Fruit fly (Drosophila melanogaster) whole organism, embryonic: Measurements from ENCODE around the gene glu.
A peak's percentile ranks its signal among the peaks of the same experiment; 100 is the strongest.

Experiments used
- ATbp ChIP-seq: fragments of 200-800 bp; sonication (Bioruptor generic); optimal IDR thresholded peaks from 2 replicates; lab custom pipeline; 2017; ENCODE audit warnings: missing biosample characterization, mild to moderate bottlenecking, missing genetic modification characterization, missing genetic modification reagents
- Atf3 ChIP-seq: fragments of 200-800 bp; sonication (Bioruptor generic); optimal IDR thresholded peaks from 3 replicates; lab custom pipeline; 2016; ENCODE audit warnings: missing biosample characterization, missing genetic modification characterization
- B-H2 ChIP-seq: fragments of 200-800 bp; sonication (Bioruptor generic); optimal IDR thresholded peaks from 2 replicates; lab custom pipeline; 2018; ENCODE audit warnings: missing biosample characterization, mild to moderate bottlenecking, missing genetic modification characterization
- CG10209 ChIP-seq: fragments of 200-800 bp; sonication (Bioruptor generic); optimal IDR thresholded peaks from 3 replicates; lab custom pipeline; 2017; ENCODE audit warnings: missing biosample characterization, mild to moderate bottlenecking, missing genetic modification characterization, missing genetic modification reagents
- CG10267 ChIP-seq: fragments of 200-800 bp; sonication (Bioruptor generic); optimal IDR thresholded peaks from 2 replicates; lab custom pipeline; 2018; ENCODE audit warnings: missing biosample characterization, mild to moderate bottlenecking, missing genetic modification characterization, moderate library complexity
- CG10654 ChIP-seq: fragments of 200-800 bp; sonication (Bioruptor generic); optimal IDR thresholded peaks from 2 replicates; lab custom pipeline; 2016; ENCODE audit warnings: missing biosample characterization, missing genetic modification characterization
- CG12236 ChIP-seq: fragments of 200-800 bp; sonication (Bioruptor generic); optimal IDR thresholded peaks from 2 replicates; lab custom pipeline; 2016; ENCODE audit warnings: missing biosample characterization, missing genetic modification characterization
- CG17612 ChIP-seq: fragments of 200-800 bp; sonication (Bioruptor generic); IDR thresholded peaks from 2 replicates; pipeline ENCODE4 v1.3.6; 2022; ENCODE audit warnings: missing biosample characterization, missing genetic modification characterization
- CG1792 ChIP-seq: fragments of 200-800 bp; sonication (Bioruptor generic); optimal IDR thresholded peaks from 2 replicates; lab custom pipeline; 2016; ENCODE audit warnings: missing biosample characterization, missing genetic modification characterization
- CG18599 ChIP-seq: fragments of 200-800 bp; sonication (Bioruptor generic); optimal IDR thresholded peaks from 3 replicates; lab custom pipeline; 2017; ENCODE audit warnings: missing biosample characterization, missing genetic modification characterization, mild to moderate bottlenecking, moderate library complexity, missing genetic modification reagents
- CG2199 ChIP-seq: fragments of 200-800 bp; sonication (Bioruptor generic); IDR thresholded peaks from 3 replicates; pipeline ENCODE4 v1.3.6; 2022; ENCODE audit warnings: missing biosample characterization, missing genetic modification characterization
- CG2889 ChIP-seq: fragments of 200-800 bp; sonication (Bioruptor generic); IDR thresholded peaks from 3 replicates; pipeline ENCODE4 v1.3.6; 2022; ENCODE audit warnings: missing biosample characterization, missing genetic modification characterization
- CG31388 ChIP-seq: fragments of 200-800 bp; sonication (Bioruptor generic); optimal IDR thresholded peaks from 2 replicates; lab custom pipeline; 2016; ENCODE audit warnings: missing biosample characterization, missing genetic modification characterization
- CG32772 ChIP-seq: fragments of 200-800 bp; sonication (Bioruptor generic); IDR thresholded peaks from 2 replicates; pipeline ENCODE4 v1.3.6; 2022; ENCODE audit warnings: missing biosample characterization, missing genetic modification characterization
- CG3407 ChIP-seq: fragments of 200-800 bp; sonication (Bioruptor generic); optimal IDR thresholded peaks from 2 replicates; lab custom pipeline; 2018; ENCODE audit warnings: missing biosample characterization, mild to moderate bottlenecking, missing genetic modification characterization
- CG3838 ChIP-seq: fragments of 200-800 bp; sonication (Bioruptor generic); optimal IDR thresholded peaks from 3 replicates; lab custom pipeline; 2016; ENCODE audit warnings: missing biosample characterization, missing genetic modification characterization
- CG43689 ChIP-seq: fragments of 200-800 bp; sonication (Bioruptor generic); IDR thresholded peaks from 2 replicates; pipeline ENCODE4 v1.3.6; 2022; ENCODE audit warnings: missing biosample characterization, missing genetic modification characterization
- CG6254 ChIP-seq: fragments of 200-800 bp; sonication (Bioruptor generic); optimal IDR thresholded peaks from 3 replicates; lab custom pipeline; 2017; ENCODE audit warnings: mild to moderate bottlenecking, missing biosample characterization, missing genetic modification reagents, missing genetic modification characterization
- CG6272 ChIP-seq: fragments of 200-800 bp; sonication (Bioruptor generic); IDR thresholded peaks from 2 replicates; pipeline ENCODE4 v1.3.6; 2022; ENCODE audit warnings: missing biosample characterization, missing genetic modification characterization
- CG6813 ChIP-seq: fragments of 200-800 bp; sonication (Bioruptor generic); optimal IDR thresholded peaks from 2 replicates; lab custom pipeline; 2017; ENCODE audit warnings: missing biosample characterization, missing genetic modification characterization, mild to moderate bottlenecking, moderate library complexity, missing genetic modification reagents
- CG8359 ChIP-seq: fragments of 200-800 bp; sonication (Bioruptor generic); optimal IDR thresholded peaks from 2 replicates; lab custom pipeline; 2017; ENCODE audit warnings: missing biosample characterization, mild to moderate bottlenecking, missing genetic modification characterization, borderline replicate concordance
- CG9817 ChIP-seq: fragments of 200-800 bp; sonication (Bioruptor generic); optimal IDR thresholded peaks from 2 replicates; lab custom pipeline; 2018; ENCODE audit warnings: missing biosample characterization, mild to moderate bottlenecking, missing genetic modification characterization, moderate library complexity
- Gsc ChIP-seq: fragments of 200-800 bp; sonication (Bioruptor generic); IDR thresholded peaks from 2 replicates; pipeline ENCODE4 v1.3.6; 2022; ENCODE audit warnings: missing biosample characterization, missing genetic modification characterization
- Hr78 ChIP-seq, 2 experiments: fragments of 200-800 bp in 1 of 2; fragments of >200 bp in 1 of 2; sonication (Bioruptor generic) in 1 of 2; optimal IDR thresholded peaks; 2 replicates each; lab custom pipeline; 2017 to 2019; ENCODE audit warnings: missing biosample characterization in 2 of 2, missing genetic modification characterization in 2 of 2, mild to moderate bottlenecking in 1 of 2, moderate library complexity in 1 of 2
- Lim3 ChIP-seq: fragments of 200-800 bp; sonication (Bioruptor generic); IDR thresholded peaks from 2 replicates; pipeline ENCODE4 v1.3.6; 2022; ENCODE audit warnings: missing biosample characterization, missing genetic modification characterization
- Med ChIP-seq: fragments of 200-800 bp; sonication (Bioruptor generic); peaks from one replicate; lab custom pipeline; 2016; ENCODE audit warnings: missing biosample characterization, missing genetic modification characterization, mild to moderate bottlenecking, inconsistent platforms, moderate library complexity
- NFAT ChIP-seq: fragments of 200-800 bp; sonication (Bioruptor generic); IDR thresholded peaks from 2 replicates; pipeline ENCODE4 v1.3.6; 2022; ENCODE audit warnings: missing biosample characterization, missing genetic modification characterization
- Sin3A ChIP-seq: fragments of >200 bp; optimal IDR thresholded peaks from 2 replicates; lab custom pipeline; 2018
- Vsx1 ChIP-seq: fragments of 200-800 bp; sonication (Bioruptor generic); optimal IDR thresholded peaks from 2 replicates; lab custom pipeline; 2017; ENCODE audit warnings: missing biosample characterization, mild to moderate bottlenecking, missing genetic modification characterization, missing genetic modification reagents
- ac ChIP-seq: fragments of 200-800 bp; sonication (Bioruptor generic); optimal IDR thresholded peaks from 3 replicates; lab custom pipeline; 2017; ENCODE audit warnings: missing biosample characterization, mild to moderate bottlenecking, missing genetic modification characterization
- bigmax ChIP-seq: fragments of 200-800 bp; sonication (Bioruptor generic); optimal IDR thresholded peaks from 2 replicates; lab custom pipeline; 2018; ENCODE audit warnings: missing biosample characterization, mild to moderate bottlenecking, missing genetic modification characterization
- btn ChIP-seq: fragments of 200-800 bp; sonication (Bioruptor generic); optimal IDR thresholded peaks from 2 replicates; lab custom pipeline; 2016; ENCODE audit warnings: missing biosample characterization, missing genetic modification characterization
- caup ChIP-seq: fragments of 200-800 bp; sonication (Bioruptor generic); optimal IDR thresholded peaks from 3 replicates; lab custom pipeline; 2017; ENCODE audit warnings: missing biosample characterization, mild to moderate bottlenecking, missing genetic modification characterization, moderate library complexity; ENCODE audit not compliant: severe bottlenecking
- corto ChIP-seq: fragments of 200-800 bp; sonication (Bioruptor generic); optimal IDR thresholded peaks from 2 replicates; lab custom pipeline; 2016; ENCODE audit warnings: missing biosample characterization, mild to moderate bottlenecking, missing genetic modification characterization, moderate library complexity
- croc ChIP-seq: fragments of 200-800 bp; sonication (Bioruptor generic); conservative IDR thresholded peaks from 3 replicates; pipeline ENCODE4 v1.3.6; 2022; ENCODE audit warnings: missing biosample characterization, missing genetic modification characterization
- dan ChIP-seq: fragments of 200-800 bp; sonication (Bioruptor generic); IDR thresholded peaks from 2 replicates; pipeline ENCODE4 v1.3.6; 2022; ENCODE audit warnings: missing biosample characterization, missing genetic modification characterization
- dysf ChIP-seq: fragments of 200-800 bp; sonication (Bioruptor generic); IDR thresholded peaks from 3 replicates; pipeline ENCODE4 v1.3.6; 2022; ENCODE audit warnings: missing biosample characterization, missing genetic modification characterization
- exex ChIP-seq: fragments of 200-800 bp; sonication (Bioruptor generic); optimal IDR thresholded peaks from 4 replicates; lab custom pipeline; 2018; ENCODE audit warnings: missing biosample characterization, mild to moderate bottlenecking, missing genetic modification characterization, moderate library complexity
- fd96Cb ChIP-seq: fragments of 200-800 bp; sonication (Bioruptor generic); optimal IDR thresholded peaks from 2 replicates; lab custom pipeline; 2018; ENCODE audit warnings: missing biosample characterization, mild to moderate bottlenecking, missing genetic modification characterization, moderate library complexity
- hkb ChIP-seq, 2 experiments: fragments of 200-800 bp in 1 of 2; fragments of >200 bp in 1 of 2; sonication (Bioruptor generic) in 1 of 2; IDR thresholded peaks in 1 of 2; optimal IDR thresholded peaks in 1 of 2; 2 replicates each; pipeline versions ENCODE4 v1.3.6 to Lab custom; 2017 to 2022; ENCODE audit warnings: missing biosample characterization in 1 of 2, missing genetic modification characterization in 1 of 2
- ken ChIP-seq: fragments of 200-800 bp; sonication (Bioruptor generic); IDR thresholded peaks from 3 replicates; pipeline ENCODE4 v1.3.6; 2022; ENCODE audit warnings: missing biosample characterization, missing genetic modification characterization
- nerfin-1 ChIP-seq: fragments of 200-800 bp; sonication (Bioruptor generic); optimal IDR thresholded peaks from 3 replicates; lab custom pipeline; 2019; ENCODE audit warnings: missing biosample characterization, mild to moderate bottlenecking, missing genetic modification characterization, moderate library complexity
- p53 ChIP-seq: fragments of 200-800 bp; sonication (Bioruptor generic); optimal IDR thresholded peaks from 2 replicates; lab custom pipeline; 2016; ENCODE audit warnings: missing biosample characterization, missing genetic modification characterization
- pros ChIP-seq: fragments of 200-800 bp; sonication (Bioruptor generic); optimal IDR thresholded peaks from 3 replicates; lab custom pipeline; 2019; ENCODE audit warnings: missing biosample characterization, mild to moderate bottlenecking, missing genetic modification characterization, moderate library complexity
- row ChIP-seq: fragments of 200-800 bp; sonication (Bioruptor generic); IDR thresholded peaks from 3 replicates; pipeline ENCODE4 v1.3.6; 2022; ENCODE audit warnings: missing biosample characterization, missing genetic modification characterization
- shn ChIP-seq: fragments of 200-800 bp; sonication (Bioruptor generic); optimal IDR thresholded peaks from 3 replicates; lab custom pipeline; 2016; ENCODE audit warnings: missing biosample characterization, missing genetic modification characterization
- slp2 ChIP-seq: fragments of 200-800 bp; sonication (Bioruptor generic); optimal IDR thresholded peaks from 2 replicates; lab custom pipeline; 2016; ENCODE audit warnings: missing biosample characterization, missing genetic modification characterization
- toy ChIP-seq: fragments of 200-800 bp; sonication (Bioruptor generic); IDR thresholded peaks from 2 replicates; pipeline ENCODE4 v1.3.6; 2022; ENCODE audit warnings: missing biosample characterization, missing genetic modification characterization
- usp ChIP-seq: fragments of >200 bp; optimal IDR thresholded peaks from 2 replicates; lab custom pipeline; 2017; ENCODE audit warnings: missing biosample characterization, missing genetic modification characterization
- vfl ChIP-seq: fragments of 200-800 bp; sonication (Bioruptor generic); optimal IDR thresholded peaks from 2 replicates; lab custom pipeline; 2016; ENCODE audit warnings: missing biosample characterization, missing genetic modification characterization
- zfh1 ChIP-seq: fragments of 200-800 bp; sonication (Bioruptor generic); IDR thresholded peaks from 3 replicates; pipeline ENCODE4 v1.3.6; 2022; ENCODE audit warnings: missing biosample characterization, missing genetic modification characterization

The glu gene

DNA sequence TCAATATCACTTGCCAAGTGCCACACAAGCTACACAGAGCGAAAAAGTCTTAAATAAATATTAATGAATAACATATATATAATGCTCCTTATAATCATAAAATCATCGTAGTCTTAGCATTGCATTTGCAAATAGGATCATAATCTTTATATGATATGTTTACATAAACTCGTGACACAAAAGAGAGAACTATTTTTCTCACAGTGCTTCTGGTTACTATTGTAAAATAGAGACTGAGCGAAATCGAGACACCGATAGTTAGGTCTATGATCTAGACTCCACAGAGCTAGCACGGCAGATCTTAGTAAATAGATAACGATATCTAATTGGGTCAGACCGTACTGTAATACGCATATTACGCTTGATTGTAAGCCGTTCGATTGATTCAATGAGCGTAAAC is 28.5 kb downstream of the glu start (continued):
- TF ChIP-seq CG1792 (GFP tag; lab: Kevin White, UChicago), result peak; percentile 42
- TF ChIP-seq vfl (GFP tag; lab: Kevin White, UChicago), result no peak
- TF ChIP-seq Med (GFP tag; lab: Kevin White, UChicago), result peak; percentile 47
- TF ChIP-seq dan (GFP tag; lab: Robert Waterston, UW), result no peak
- TF ChIP-seq CG8359 (GFP tag; lab: Kevin White, UChicago), result no peak
- TF ChIP-seq pros (GFP tag; lab: Kevin White, UChicago), result no peak
- TF ChIP-seq Lim3 (GFP tag; lab: Robert Waterston, UW), result peak; percentile 30; the same call in 1 of the 2 replicates
- TF ChIP-seq CG18599 (GFP tag; lab: Kevin White, UChicago), result no peak
- TF ChIP-seq p53 (GFP tag; lab: Kevin White, UChicago), result no peak
- TF ChIP-seq CG3407 (GFP tag; lab: Kevin White, UChicago), result peak; percentile 68
- no peak for TF ChIP-seq CG10654 (GFP tag; lab: Kevin White, UChicago)
- no peak for TF ChIP-seq CG6254 (GFP tag; lab: Kevin White, UChicago)
- no peak for TF ChIP-seq Sin3A (lab: Kevin White, UChicago)
- peak; percentile 80 for TF ChIP-seq zfh1 (GFP tag; lab: Robert Waterston, UW)
- peak; percentile 51 for TF ChIP-seq fd96Cb (tag; lab: Kevin White, UChicago)
- TF ChIP-seq croc (GFP tag; lab: Robert Waterston, UW), result no peak
- TF ChIP-seq exex, result no peak
- TF ChIP-seq corto (GFP tag; lab: Kevin White, UChicago), result no peak
- no peak for TF ChIP-seq slp2 (GFP tag; lab: Kevin White, UChicago)
- TF ChIP-seq ATbp (GFP tag; lab: Kevin White, UChicago), result peak; percentile 60
- peak; percentile 86 for TF ChIP-seq dysf (GFP tag; lab: Robert Waterston, UW)
- no peak for TF ChIP-seq ac
- peak; percentile 91 for TF ChIP-seq row (GFP tag; lab: Robert Waterston, UW)
- TF ChIP-seq NFAT (GFP tag; lab: Robert Waterston, UW), result no peak
- TF ChIP-seq B-H2, result no peak
- TF ChIP-seq usp (GFP tag; lab: Kevin White, UChicago), result no peak
- TF ChIP-seq Atf3 (GFP tag; lab: Kevin White, UChicago), result no peak
- no peak for TF ChIP-seq CG31388 (GFP tag; lab: Kevin White, UChicago)
- peak; percentile 67; the same call in 1 of the 2 replicates for TF ChIP-seq CG43689 (GFP tag; lab: Robert Waterston, UW)
- TF ChIP-seq ken (GFP tag; lab: Robert Waterston, UW), result peak; percentile 69; the same call in 2 of the 3 replicates
- no peak for TF ChIP-seq hkb (optimal IDR thresholded peaks at IDR 0.05; lab: Kevin White, UChicago)
- TF ChIP-seq hkb (GFP tag; IDR thresholded peaks at IDR 0.05; lab: Robert Waterston, UW), result peak; percentile 88
- TF ChIP-seq shn, result no peak
- peak; percentile 66 for TF ChIP-seq CG9817 (tag; lab: Kevin White, UChicago)
- no peak for TF ChIP-seq CG32772 (GFP tag; lab: Robert Waterston, UW)
- no peak for TF ChIP-seq CG12236 (GFP tag; lab: Kevin White, UChicago)
- no peak for TF ChIP-seq toy (GFP tag; lab: Robert Waterston, UW)
- no peak for TF ChIP-seq btn
- TF ChIP-seq CG6272 (GFP tag; lab: Robert Waterston, UW), result no peak
- TF ChIP-seq CG2199, result no peak
- peak; percentile 46 for TF ChIP-seq Vsx1 (GFP tag; lab: Kevin White, UChicago)
- TF ChIP-seq caup, result peak; percentile 57
- TF ChIP-seq Hr78 (GFP tag; optimal IDR thresholded peaks at IDR 0.05; lab: Kevin White, UChicago), result peak in 1 of 2 experiments; percentile 16
- no peak for TF ChIP-seq Gsc
- no peak for TF ChIP-seq CG17612
- TF ChIP-seq CG6813 (GFP tag; lab: Kevin White, UChicago), result no peak
- TF ChIP-seq CG10267 (tag; lab: Kevin White, UChicago), result peak; percentile 22
- 0 out of 3 replicates have a peak, but pooled peaks have one; percentile 54 for TF ChIP-seq CG2889 (GFP tag; lab: Robert Waterston, UW)
- no peak for TF ChIP-seq CG3838 (GFP tag; lab: Kevin White, UChicago)
- peak; percentile 61 for TF ChIP-seq CG10209
- TF ChIP-seq nerfin-1 (tag; lab: Kevin White, UChicago), result no peak
- no peak for TF ChIP-seq bigmax (GFP tag; lab: Kevin White, UChicago)
